Worm (Caenorhabditis elegans) whole organism, L1 larva: Measurements from ENCODE around the gene sre-26.
A peak's percentile ranks its signal among the peaks of the same experiment; 100 is the strongest.

Experiments
- C04F5.9 ChIP-seq: sonication (generic microtip); optimal IDR thresholded peaks from 2 replicates; lab custom pipeline; 2016; ENCODE audit warnings: missing genetic modification characterization, missing compliant biosample characterization
- C16A3.4 ChIP-seq: fragments of 150-350 bp; optimal IDR thresholded peaks from 2 replicates; lab custom pipeline; 2014; ENCODE audit warnings: missing biosample characterization, missing genetic modification characterization
- C34B4.2 ChIP-seq: sonication (generic microtip); optimal IDR thresholded peaks from 2 replicates; lab custom pipeline; 2017; ENCODE audit warnings: mild to moderate bottlenecking, missing genetic modification characterization, missing compliant biosample characterization
- alr-1 ChIP-seq: fragments of 200-800 bp; sonication (Bioruptor generic); optimal IDR thresholded peaks from 2 replicates; lab custom pipeline; 2018; ENCODE audit warnings: borderline replicate concordance, mild to moderate bottlenecking, missing genetic modification characterization, missing compliant biosample characterization
- ama-1 ChIP-seq: fragments of 150-350 bp; optimal IDR thresholded peaks from 2 replicates; lab custom pipeline; 2014
- blmp-1 ChIP-seq: fragments of 150-350 bp; optimal IDR thresholded peaks from 2 replicates; lab custom pipeline; 2014; ENCODE audit warnings: missing biosample characterization, missing genetic modification characterization
- ceh-88 ChIP-seq: fragments of 200-800 bp; sonication (Bioruptor generic); IDR thresholded peaks from 2 replicates; pipeline ENCODE4 v1.3.6; 2022; ENCODE audit warnings: missing genetic modification characterization, missing compliant biosample characterization
- efl-1 ChIP-seq, 4 experiments: fragments of 150-350 bp; optimal IDR thresholded peaks in 3 of 4; peaks in 1 of 4; 1 replicate in 1 of 4; 2 replicates in 3 of 4; lab custom pipeline; 2014; ENCODE audit warnings: missing biosample characterization in 2 of 4, missing genetic modification characterization in 2 of 4, missing genetic modification reagents in 2 of 4
- egl-27 ChIP-seq, 2 experiments: fragments of 150-350 bp in 1 of 2; sonication (generic microtip); optimal IDR thresholded peaks; 3 replicates each; lab custom pipeline; 2017 to 2018; ENCODE audit warnings: missing biosample characterization in 2 of 2, missing genetic modification characterization in 2 of 2, missing genetic modification reagents in 2 of 2
- elt-2 ChIP-seq: sonication (generic microtip); optimal IDR thresholded peaks from 2 replicates; lab custom pipeline; 2016; ENCODE audit warnings: missing genetic modification characterization, mild to moderate bottlenecking, inconsistent platforms, missing compliant biosample characterization, missing genetic modification reagents
- elt-3 ChIP-seq, 6 experiments: fragments of 150-350 bp in 1 of 6; sonication (generic microtip); optimal IDR thresholded peaks; 2 replicates each; lab custom pipeline; 2017 to 2018; ENCODE audit warnings: missing biosample characterization in 6 of 6, missing genetic modification characterization in 6 of 6, inconsistent platforms in 1 of 6
- fkh-8 ChIP-seq: sonication (generic microtip); optimal IDR thresholded peaks from 2 replicates; lab custom pipeline; 2016; ENCODE audit warnings: mild to moderate bottlenecking, missing genetic modification characterization, missing compliant biosample characterization
- fos-1 ChIP-seq: fragments of 150-350 bp; optimal IDR thresholded peaks from 2 replicates; lab custom pipeline; 2014; ENCODE audit warnings: missing biosample characterization, missing genetic modification characterization
- grh-1 ChIP-seq: fragments of 200-800 bp; sonication (Bioruptor generic); IDR thresholded peaks from 2 replicates; pipeline ENCODE4 v1.3.6; 2022; ENCODE audit warnings: missing genetic modification reagents, missing genetic modification characterization, missing compliant biosample characterization
- hlh-4 ChIP-seq: sonication (generic microtip); optimal IDR thresholded peaks from 2 replicates; lab custom pipeline; 2016; ENCODE audit warnings: mild to moderate bottlenecking, missing genetic modification characterization, missing compliant biosample characterization
- hpl-2 ChIP-seq: fragments of 150-350 bp; optimal IDR thresholded peaks from 2 replicates; lab custom pipeline; 2014; ENCODE audit warnings: missing biosample characterization, missing genetic modification reagents, missing genetic modification characterization
- irx-1 ChIP-seq: sonication (generic microtip); optimal IDR thresholded peaks from 2 replicates; lab custom pipeline; 2016; ENCODE audit warnings: missing genetic modification characterization, missing compliant biosample characterization
- lin-13 ChIP-seq: fragments of 150-350 bp; optimal IDR thresholded peaks from 2 replicates; lab custom pipeline; 2014; ENCODE audit warnings: missing biosample characterization, missing genetic modification reagents, missing genetic modification characterization
- lin-35 ChIP-seq, 2 experiments: fragments of 150-350 bp; optimal IDR thresholded peaks; 2 replicates each; lab custom pipeline; 2014; ENCODE audit warnings: missing biosample characterization in 2 of 2, missing genetic modification characterization in 2 of 2, missing genetic modification reagents in 2 of 2
- lsy-2 ChIP-seq, 2 experiments: fragments of 150-350 bp; optimal IDR thresholded peaks; 2 replicates each; lab custom pipeline; 2014; ENCODE audit warnings: missing biosample characterization in 2 of 2, missing genetic modification characterization in 2 of 2
- mdl-1 ChIP-seq, 2 experiments: fragments of 150-350 bp; optimal IDR thresholded peaks; 2 replicates each; lab custom pipeline; 2014 to 2017; ENCODE audit warnings: missing biosample characterization in 2 of 2, missing genetic modification characterization in 2 of 2, inconsistent platforms in 1 of 2
- nhr-12 ChIP-seq: sonication (generic microtip); optimal IDR thresholded peaks from 2 replicates; lab custom pipeline; 2017; ENCODE audit warnings: missing biosample characterization, missing genetic modification characterization
- nhr-20 ChIP-seq: sonication (generic microtip); optimal IDR thresholded peaks from 2 replicates; lab custom pipeline; 2016; ENCODE audit warnings: mild to moderate bottlenecking, missing genetic modification characterization, missing compliant biosample characterization
- nhr-237 ChIP-seq: fragments of 150-350 bp; optimal IDR thresholded peaks from 2 replicates; lab custom pipeline; 2014; ENCODE audit warnings: missing biosample characterization, missing genetic modification characterization
- nhr-47 ChIP-seq: sonication (generic microtip); optimal IDR thresholded peaks from 2 replicates; lab custom pipeline; 2016; ENCODE audit warnings: mild to moderate bottlenecking, missing genetic modification characterization, moderate library complexity, missing compliant biosample characterization
- nhr-71 ChIP-seq: sonication (generic microtip); optimal IDR thresholded peaks from 2 replicates; lab custom pipeline; 2016; ENCODE audit warnings: mild to moderate bottlenecking, missing genetic modification characterization, moderate library complexity, missing compliant biosample characterization
- nhr-76 ChIP-seq: sonication (generic microtip); optimal IDR thresholded peaks from 2 replicates; lab custom pipeline; 2017; ENCODE audit warnings: missing biosample characterization, missing genetic modification characterization
- nhr-90 ChIP-seq: sonication (generic microtip); optimal IDR thresholded peaks from 2 replicates; lab custom pipeline; 2016; ENCODE audit warnings: mild to moderate bottlenecking, missing genetic modification characterization, missing compliant biosample characterization; ENCODE audit not compliant: poor library complexity
- pag-3 ChIP-seq: sonication (generic microtip); optimal IDR thresholded peaks from 2 replicates; lab custom pipeline; 2017; ENCODE audit warnings: missing genetic modification characterization, mild to moderate bottlenecking, missing compliant biosample characterization, antibody characterized with exemption, borderline replicate concordance; ENCODE audit not compliant: insufficient read depth
- snpc-4 ChIP-seq: fragments of 150-350 bp; optimal IDR thresholded peaks from 2 replicates; lab custom pipeline; 2014; ENCODE audit warnings: missing biosample characterization, missing genetic modification characterization
- snu-23 ChIP-seq: sonication (generic microtip); optimal IDR thresholded peaks from 2 replicates; lab custom pipeline; 2016; ENCODE audit warnings: missing genetic modification characterization, missing compliant biosample characterization
- sox-4 ChIP-seq: sonication (generic microtip); optimal IDR thresholded peaks from 2 replicates; lab custom pipeline; 2016; ENCODE audit warnings: missing genetic modification characterization, missing compliant biosample characterization
- sup-37 ChIP-seq: fragments of 200-800 bp; sonication (Bioruptor generic); optimal IDR thresholded peaks from 2 replicates; lab custom pipeline; 2018; ENCODE audit warnings: mild to moderate bottlenecking, missing genetic modification characterization, missing compliant biosample characterization
- xbp-1 ChIP-seq: sonication (generic microtip); optimal IDR thresholded peaks from 2 replicates; lab custom pipeline; 2016; ENCODE audit warnings: missing genetic modification characterization, missing compliant biosample characterization

sre-26 gene

ce11 chrII:12429743-12430142, 9.4 kb upstream of the sre-26 start, which contains the start of gene Y57A10C.8:
Gene Y57A10C.8 (minus strand): TSS chrII:12429843.
- TF ChIP-seq mdl-1 (tag; optimal IDR thresholded peaks at IDR 0.05; lab: Kevin White, UChicago) (no peak), C16A3.4 (tag; lab: Kevin White, UChicago) (no peak), sup-37 (GFP tag; lab: Kevin White, UChicago) (no peak), nhr-47 (tag; lab: Kevin White, UChicago) (no peak), alr-1 (tag; lab: Kevin White, UChicago) (no peak), lsy-2 (tag; optimal IDR thresholded peaks at IDR 0.05; lab: Kevin White, UChicago) (no peak), lin-13 (GFP tag; lab: Kevin White, UChicago) (no peak), snpc-4 (tag; lab: Kevin White, UChicago) (no peak), nhr-76 (tag; lab: Kevin White, UChicago) (no peak)

DNA sequence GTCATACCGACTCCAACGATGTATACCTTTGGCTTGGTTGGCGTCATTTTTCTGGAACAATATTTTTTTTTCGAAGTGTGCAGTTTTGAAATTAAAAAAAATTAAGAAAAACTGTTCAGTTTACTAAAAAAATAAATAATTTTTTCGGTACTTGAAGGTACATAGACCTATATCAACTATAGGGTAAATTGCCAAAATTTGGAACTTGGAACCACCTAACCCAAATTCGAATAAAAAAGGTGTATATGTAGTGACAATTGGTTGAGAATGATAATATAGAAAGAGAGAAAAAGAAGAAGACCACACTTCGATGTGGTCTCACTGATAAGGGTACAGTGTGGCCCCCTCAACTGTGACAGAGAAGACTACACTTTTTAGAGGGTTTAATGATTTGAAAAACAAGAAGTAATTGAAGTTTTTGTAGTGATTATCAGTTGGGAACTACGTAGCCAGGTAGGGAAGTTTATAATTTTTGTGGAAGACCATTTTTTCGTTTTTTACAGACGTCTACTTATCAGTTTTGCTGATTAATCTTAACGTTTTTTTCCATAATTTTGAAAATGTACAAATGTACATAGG, 5.3 kb upstream of the sre-26 start, which contains the start of gene daf-22:
TSS of gene daf-22 (minus strand) at position 51 of the 579 bp plus-strand sequence.
- TF ChIP-seq fkh-8 (tag; lab: Kevin White, UChicago), result no peak
- no peak for TF ChIP-seq ceh-88 (GFP tag; lab: Robert Waterston, UW)
- peak; percentile 75 for TF ChIP-seq nhr-20 (tag; lab: Kevin White, UChicago)
- TF ChIP-seq efl-1 (optimal IDR thresholded peaks at IDR 0.05; lab: Kevin White, UChicago), result no peak
- peak in 1 of 2 experiments; percentile 80 for TF ChIP-seq efl-1 (GFP tag; optimal IDR thresholded peaks at IDR 0.05 in 1 of 2; lab: Kevin White, UChicago)
- TF ChIP-seq elt-3 (tag; optimal IDR thresholded peaks at IDR 0.05; lab: Kevin White, UChicago), result peak in 3 of 6 experiments; percentile 25 to 74 (median 45)
- TF ChIP-seq grh-1, result no peak
- TF ChIP-seq sox-4 (tag; lab: Kevin White, UChicago), result no peak
- peak; percentile 5 for TF ChIP-seq blmp-1
- TF ChIP-seq snu-23 (GFP tag; lab: Kevin White, UChicago), result peak; percentile 3
- peak in 1 of 2 experiments; percentile 41 for TF ChIP-seq lin-35 (GFP tag; optimal IDR thresholded peaks at IDR 0.05; lab: Kevin White, UChicago)
- peak; percentile 84 for TF ChIP-seq elt-2 (tag; lab: Kevin White, UChicago)
- TF ChIP-seq nhr-237 (tag; lab: Kevin White, UChicago), result no peak
- TF ChIP-seq nhr-47 (tag; lab: Kevin White, UChicago), result no peak
- no peak for TF ChIP-seq nhr-71 (tag; lab: Kevin White, UChicago)
- TF ChIP-seq pag-3 (tag; lab: Kevin White, UChicago), result no peak
- peak; percentile 5 for TF ChIP-seq nhr-90 (tag; lab: Kevin White, UChicago)
- TF ChIP-seq hlh-4 (tag; lab: Kevin White, UChicago), result no peak
- no peak for TF ChIP-seq xbp-1 (tag; lab: Kevin White, UChicago)
- peak; percentile 15 for TF ChIP-seq hpl-2 (GFP tag; lab: Kevin White, UChicago)
- no peak for TF ChIP-seq irx-1 (tag; lab: Kevin White, UChicago)

DNA sequence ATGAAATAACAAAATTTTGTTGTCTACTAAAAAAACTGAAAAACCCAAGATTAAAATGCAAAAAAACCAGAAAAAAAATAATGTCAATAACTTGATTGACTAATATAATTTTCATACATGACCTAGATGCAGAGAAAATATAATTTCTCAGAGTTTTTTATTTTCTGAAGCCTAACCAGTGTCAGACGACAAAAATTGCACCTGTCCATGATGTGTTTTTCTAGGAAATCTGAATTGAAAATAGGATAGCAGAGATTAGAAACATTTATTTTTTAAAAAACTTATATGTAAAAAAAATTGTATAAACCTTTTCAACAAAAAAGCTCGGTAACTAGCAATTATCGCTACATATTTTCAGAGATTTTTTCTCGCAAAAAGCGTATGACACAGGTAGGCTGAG, 2.4 kb downstream of the sre-26 start:
- peak; percentile 99 for TF ChIP-seq hlh-4 (tag; lab: Kevin White, UChicago)
- peak; percentile 46 for TF ChIP-seq nhr-47 (tag; lab: Kevin White, UChicago)
- TF ChIP-seq nhr-12 (tag; lab: Kevin White, UChicago), result no peak
- TF ChIP-seq fkh-8 (tag; lab: Kevin White, UChicago), result peak; percentile 68

- TF ChIP-seq elt-2 (tag; lab: Kevin White, UChicago) (no peak), snu-23 (GFP tag; lab: Kevin White, UChicago) (no peak), fos-1 (tag; lab: Kevin White, UChicago) (no peak), C34B4.2 (tag; lab: Kevin White, UChicago) (no peak), ama-1 (lab: Kevin White, UChicago) (no peak), C04F5.9 (tag; lab: Kevin White, UChicago) (no peak), egl-27 (tag; optimal IDR thresholded peaks at IDR 0.05; lab: Kevin White, UChicago) (no peak)
Measured at ce11 chrII:12417514-12417913, 2.9 kb downstream of the sre-26 start, which contains the start of gene sre-27. Gene sre-27 (minus strand): TSS chrII:12417614.
